Fruit fly (Drosophila melanogaster): ENCODE results near the gene CG2186.

The CG2186 gene

dm6 chrX:10899232-10899631 is 41.8 kb downstream of the CG2186 start, which contains the start of gene CG1582 (continued):
- TF ChIP-seq sug (tag; optimal IDR thresholded peaks at IDR 0.05) = no peak
- TF ChIP-seq pita (GFP tag; optimal IDR thresholded peaks at IDR 0.05) = no peak
- TF ChIP-seq Sry-β (GFP tag; optimal IDR thresholded peaks at IDR 0.05) = peak; percentile 98
- TF ChIP-seq CG17328 (GFP tag; IDR thresholded peaks at IDR 0.05) = no peak
- peak; percentile 32 for TF ChIP-seq CG13775 (GFP tag; optimal IDR thresholded peaks at IDR 0.05)
- peak; percentile 63 for TF ChIP-seq CoRest (tag; optimal IDR thresholded peaks at IDR 0.05)
- no peak for TF ChIP-seq hth (optimal IDR thresholded peaks at IDR 0.05)
- peak; percentile 13 for TF ChIP-seq CG4820 (GFP tag; optimal IDR thresholded peaks at IDR 0.05)
- TF ChIP-seq tap (tag; optimal IDR thresholded peaks at IDR 0.05) = no peak
- peak; percentile 83 for TF ChIP-seq CG8388 (GFP tag; optimal IDR thresholded peaks at IDR 0.05)
- TF ChIP-seq CG11504 (tag; optimal IDR thresholded peaks at IDR 0.05) = no peak
- TF ChIP-seq Dref (GFP tag; IDR thresholded peaks at IDR 0.05) = peak; percentile 70
- no peak for TF ChIP-seq h (optimal IDR thresholded peaks at IDR 0.05)
- 0 out of 2 replicates have a peak, but pooled peaks have one; percentile 6 for TF ChIP-seq sob (GFP tag; IDR thresholded peaks at IDR 0.05)
- no peak for TF ChIP-seq Usf (GFP tag; optimal IDR thresholded peaks at IDR 0.05)
- TF ChIP-seq Aef1 (GFP tag; IDR thresholded peaks at IDR 0.05) = no peak
- TF ChIP-seq CG15479 (GFP tag; optimal IDR thresholded peaks at IDR 0.05) = no peak
- TF ChIP-seq D19A (tag; optimal IDR thresholded peaks at IDR 0.05) = peak; percentile 4
- peak; percentile 14 for TF ChIP-seq unpg (GFP tag; optimal IDR thresholded peaks at IDR 0.05)
- TF ChIP-seq ash1 (GFP tag; optimal IDR thresholded peaks at IDR 0.05) = no peak
- no peak for TF ChIP-seq CG14014 (GFP tag; IDR thresholded peaks at IDR 0.05)
- TF ChIP-seq sim (GFP tag; IDR thresholded peaks at IDR 0.05) = no peak
- TF ChIP-seq Xbp1 (GFP tag; optimal IDR thresholded peaks at IDR 0.05) = peak; percentile 23
- TF ChIP-seq CG10147 (GFP tag; optimal IDR thresholded peaks at IDR 0.05) = peak; percentile 36
- TF ChIP-seq CG15514 (GFP tag; optimal IDR thresholded peaks at IDR 0.05) = peak; percentile 59
- TF ChIP-seq nerfin-2 (GFP tag; IDR thresholded peaks at IDR 0.05; ENCODE audit: partially characterized antibody) = no peak
- no peak for TF ChIP-seq danr (GFP tag; IDR thresholded peaks at IDR 0.05)
- no peak for TF ChIP-seq Gsc (GFP tag; IDR thresholded peaks at IDR 0.05)
- TF ChIP-seq CG10565 (GFP tag; optimal IDR thresholded peaks at IDR 0.05) = no peak
- no peak for TF ChIP-seq CG6272 (GFP tag; IDR thresholded peaks at IDR 0.05)
- TF ChIP-seq CG15601 (tag; optimal IDR thresholded peaks at IDR 0.05) = peak; percentile 14
- no peak for TF ChIP-seq HLH4C (GFP tag; IDR thresholded peaks at IDR 0.05; ENCODE audit: partially characterized antibody)
- no peak for TF ChIP-seq CG7556 (GFP tag; optimal IDR thresholded peaks at IDR 0.05)
- TF ChIP-seq twi (tag; optimal IDR thresholded peaks at IDR 0.05) = peak; percentile 24
- TF ChIP-seq Fer1 (GFP tag; optimal IDR thresholded peaks at IDR 0.05) = peak; percentile 50
- TF ChIP-seq Ets97D (GFP tag; optimal IDR thresholded peaks at IDR 0.05) = peak; percentile 4
- TF ChIP-seq CG12744 (GFP tag; optimal IDR thresholded peaks at IDR 0.05) = no peak
- no peak for TF ChIP-seq fd3F (GFP tag; optimal IDR thresholded peaks at IDR 0.05)
- peak; percentile 38 for TF ChIP-seq CG3281 (GFP tag; optimal IDR thresholded peaks at IDR 0.05)
- peak; percentile 59 for TF ChIP-seq trem (tag; optimal IDR thresholded peaks at IDR 0.05)
- TF ChIP-seq kah (GFP tag; optimal IDR thresholded peaks at IDR 0.05) = no peak
- peak; percentile 6 for TF ChIP-seq CG12155 (GFP tag; optimal IDR thresholded peaks at IDR 0.05)
- TF ChIP-seq CG10267 (tag; optimal IDR thresholded peaks at IDR 0.05) = peak; percentile 53
- no peak for TF ChIP-seq Kr (GFP tag; optimal IDR thresholded peaks at IDR 0.05)
- TF ChIP-seq crp (GFP tag; optimal IDR thresholded peaks at IDR 0.05) = peak; percentile 22 to 83
- no peak for TF ChIP-seq CG12769 (tag; optimal IDR thresholded peaks at IDR 0.05)
- TF ChIP-seq CG13424 (tag; optimal IDR thresholded peaks at IDR 0.05) = peak; percentile 40
- TF ChIP-seq PHDP (tag; optimal IDR thresholded peaks at IDR 0.05) = no peak
- TF ChIP-seq CG4282 (GFP tag; optimal IDR thresholded peaks at IDR 0.05) = no peak
- peak in 1 of 3 experiments; percentile 30 for TF ChIP-seq lola (GFP tag; optimal IDR thresholded peaks at IDR 0.05)
- no peak for TF ChIP-seq ATbp (GFP tag; optimal IDR thresholded peaks at IDR 0.05)

All from whole organism, embryonic.